Worm (Caenorhabditis elegans): Measurements from ENCODE around the gene F40E12.1.

DNA sequence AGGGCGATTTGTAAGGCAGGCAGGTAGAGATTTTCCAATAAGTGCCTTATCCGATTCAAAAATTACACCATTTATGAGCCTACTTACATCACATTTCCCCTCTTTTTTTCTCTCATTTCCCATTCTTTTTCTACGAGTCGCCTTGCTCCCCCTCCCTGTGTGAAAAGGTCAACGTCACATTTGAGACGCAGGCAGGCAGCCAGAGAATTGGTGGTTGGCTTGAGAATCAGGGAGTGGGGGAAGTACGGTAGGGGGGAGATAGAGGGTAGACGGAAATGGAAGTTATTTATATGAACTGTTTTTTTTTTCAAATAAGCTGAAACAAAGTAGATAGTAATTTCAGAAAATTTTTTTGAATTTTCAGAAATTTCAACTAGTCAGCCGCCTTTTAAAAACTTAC lies 997 bp upstream of the F40E12.1 start:
- TF ChIP-seq unc-39 (tag; optimal IDR thresholded peaks at IDR 0.05) (no peak), unc-62 (GFP tag; optimal IDR thresholded peaks at IDR 0.05) (no peak), nhr-77 (tag; optimal IDR thresholded peaks at IDR 0.05) (no peak), aly-2 (tag; optimal IDR thresholded peaks at IDR 0.05) (no peak), pqm-1 (tag; optimal IDR thresholded peaks at IDR 0.05) (no peak), ceh-9 (tag; optimal IDR thresholded peaks at IDR 0.05) (no peak)

All from whole organism, L3 larva.